Worm (Caenorhabditis elegans) whole organism, L4 larva: ENCODE results near the gene lido-11.

Experiments used
- D1046.2 ChIP-seq: fragments of 200-800 bp; sonication (Bioruptor generic); IDR thresholded peaks from 2 replicates; pipeline ENCODE4 v1.3.6; 2022; ENCODE audit warnings: missing genetic modification characterization, missing compliant biosample characterization
- F26F4.8 ChIP-seq: fragments of 200-800 bp; sonication (Bioruptor generic); conservative IDR thresholded peaks from 2 replicates; pipeline ENCODE4 v1.3.6; 2022; ENCODE audit warnings: missing genetic modification characterization, missing compliant biosample characterization
- F37D6.2 ChIP-seq: sonication (generic microtip); optimal IDR thresholded peaks from 2 replicates; lab custom pipeline; 2016; ENCODE audit warnings: mild to moderate bottlenecking, missing genetic modification characterization, missing compliant biosample characterization
- T26A8.4 ChIP-seq: fragments of 200-800 bp; sonication (Bioruptor generic); IDR thresholded peaks from 2 replicates; pipeline ENCODE4 v1.3.6; 2022; ENCODE audit warnings: missing genetic modification characterization, missing compliant biosample characterization
- Y105C5A.15 ChIP-seq: fragments of 200-800 bp; sonication (Bioruptor generic); IDR thresholded peaks from 2 replicates; pipeline ENCODE4 v1.3.6; 2022; ENCODE audit warnings: missing genetic modification characterization, missing compliant biosample characterization
- ZK337.2 ChIP-seq: fragments of 200-800 bp; sonication (Bioruptor generic); IDR thresholded peaks from 2 replicates; pipeline ENCODE4 v1.3.6; 2022; ENCODE audit warnings: missing genetic modification reagents, missing genetic modification characterization, missing compliant biosample characterization
- aly-2 ChIP-seq: sonication (generic microtip); optimal IDR thresholded peaks from 2 replicates; lab custom pipeline; 2018; ENCODE audit warnings: missing biosample characterization, missing genetic modification characterization
- attf-4 ChIP-seq: sonication (generic microtip); optimal IDR thresholded peaks from 3 replicates; lab custom pipeline; 2017; ENCODE audit warnings: missing biosample characterization, missing genetic modification characterization
- ceh-20 ChIP-seq: fragments of 200-800 bp; sonication (Bioruptor generic); IDR thresholded peaks from 2 replicates; pipeline ENCODE4 v1.3.6; 2022; ENCODE audit warnings: missing genetic modification reagents, missing genetic modification characterization, missing compliant biosample characterization
- ceh-44 ChIP-seq: fragments of 200-800 bp; sonication (Bioruptor generic); IDR thresholded peaks from 2 replicates; pipeline ENCODE4 v1.3.6; 2022; ENCODE audit warnings: missing genetic modification reagents, missing genetic modification characterization, missing compliant biosample characterization
- ctbp-1 ChIP-seq: fragments of 200-800 bp; sonication (Bioruptor generic); IDR thresholded peaks from 2 replicates; pipeline ENCODE4 v1.3.6; 2022; ENCODE audit warnings: missing genetic modification reagents, missing genetic modification characterization, missing compliant biosample characterization
- daf-8 ChIP-seq: fragments of 200-800 bp; sonication (Bioruptor generic); IDR thresholded peaks from 2 replicates; pipeline ENCODE4 v1.3.6; 2022; ENCODE audit warnings: missing genetic modification characterization, missing compliant biosample characterization
- dmd-6 ChIP-seq: fragments of 200-800 bp; sonication (Bioruptor generic); IDR thresholded peaks from 2 replicates; pipeline ENCODE4 v1.3.6; 2022; ENCODE audit warnings: missing genetic modification reagents, missing genetic modification characterization, missing compliant biosample characterization
- dmd-9 ChIP-seq: fragments of 200-800 bp; sonication (Bioruptor generic); IDR thresholded peaks from 2 replicates; pipeline ENCODE4 v1.3.6; 2022; ENCODE audit warnings: missing genetic modification reagents, missing genetic modification characterization, missing compliant biosample characterization
- egl-27 ChIP-seq: sonication (generic microtip); optimal IDR thresholded peaks from 3 replicates; lab custom pipeline; 2017; ENCODE audit warnings: missing biosample characterization, missing genetic modification reagents, missing genetic modification characterization
- egl-43 ChIP-seq: fragments of 200-800 bp; sonication (Bioruptor generic); IDR thresholded peaks from 2 replicates; pipeline ENCODE4 v1.3.6; 2022; ENCODE audit warnings: missing genetic modification reagents, missing genetic modification characterization, missing compliant biosample characterization
- gei-8 ChIP-seq: fragments of 200-800 bp; sonication (Bioruptor generic); optimal IDR thresholded peaks from 2 replicates; lab custom pipeline; 2018; ENCODE audit warnings: mild to moderate bottlenecking, missing genetic modification characterization, missing compliant biosample characterization
- hif-1 ChIP-seq, 2 experiments: sonication (generic microtip); optimal IDR thresholded peaks; 2 replicates each; lab custom pipeline; 2016 to 2017; ENCODE audit warnings: missing compliant biosample characterization in 2 of 2, missing genetic modification characterization in 2 of 2, missing genetic modification reagents in 2 of 2, missing genotype in 2 of 2, mild to moderate bottlenecking in 1 of 2
- hlh-11 ChIP-seq: fragments of 200-800 bp; sonication (Bioruptor generic); optimal IDR thresholded peaks from 2 replicates; lab custom pipeline; 2018; ENCODE audit warnings: mild to moderate bottlenecking, missing genetic modification characterization, missing compliant biosample characterization
- hmg-1.1 ChIP-seq: fragments of 200-800 bp; sonication (Bioruptor generic); IDR thresholded peaks from 2 replicates; pipeline ENCODE4 v1.3.6; 2022; ENCODE audit warnings: missing genetic modification reagents, missing genetic modification characterization, missing compliant biosample characterization
- jun-1 ChIP-seq: fragments of 150-350 bp; optimal IDR thresholded peaks from 2 replicates; lab custom pipeline; 2014; ENCODE audit warnings: missing biosample characterization, missing genetic modification reagents, missing genetic modification characterization
- lim-7 ChIP-seq: fragments of 200-800 bp; sonication (Bioruptor generic); IDR thresholded peaks from 2 replicates; pipeline ENCODE4 v1.3.6; 2022; ENCODE audit warnings: missing genetic modification characterization, missing compliant biosample characterization
- lin-1 ChIP-seq: fragments of 200-800 bp; sonication (Bioruptor generic); IDR thresholded peaks from 2 replicates; pipeline ENCODE4 v1.3.6; 2022; ENCODE audit warnings: missing genetic modification reagents, missing genetic modification characterization, missing compliant biosample characterization
- lin-13 ChIP-seq: fragments of 150-350 bp; optimal IDR thresholded peaks from 2 replicates; lab custom pipeline; 2014; ENCODE audit warnings: missing biosample characterization, missing genetic modification reagents, missing genetic modification characterization
- lin-15B ChIP-seq: fragments of 150-350 bp; sonication (generic microtip); optimal IDR thresholded peaks from 3 replicates; lab custom pipeline; 2014; ENCODE audit warnings: missing biosample characterization, missing genetic modification characterization
- lin-29 ChIP-seq: fragments of 200-800 bp; sonication (Bioruptor generic); IDR thresholded peaks from 2 replicates; pipeline ENCODE4 v1.3.6; 2022; ENCODE audit warnings: missing genetic modification reagents, missing genetic modification characterization, missing compliant biosample characterization
- lir-3 ChIP-seq: sonication (generic microtip); optimal IDR thresholded peaks from 2 replicates; lab custom pipeline; 2016; ENCODE audit warnings: mild to moderate bottlenecking, missing genetic modification characterization, missing compliant biosample characterization
- lsy-2 ChIP-seq, 2 experiments: fragments of 150-350 bp in 1 of 2; sonication (generic microtip) in 1 of 2; optimal IDR thresholded peaks; 2 replicates each; lab custom pipeline; 2014 to 2017; ENCODE audit warnings: missing biosample characterization in 2 of 2, missing genetic modification characterization in 2 of 2
- madf-5 ChIP-seq, 2 experiments: fragments of 200-800 bp; sonication (Bioruptor generic); IDR thresholded peaks; 2 replicates each; pipeline ENCODE4 v1.3.6; 2022; ENCODE audit warnings: missing compliant biosample characterization in 2 of 2, missing genetic modification characterization in 2 of 2
- mdt-29 ChIP-seq: fragments of 200-800 bp; sonication (Bioruptor generic); IDR thresholded peaks from 2 replicates; pipeline ENCODE4 v1.3.6; 2022; ENCODE audit warnings: missing genetic modification reagents, missing genetic modification characterization, missing compliant biosample characterization
- mep-1 ChIP-seq: fragments of 150-350 bp; sonication (generic microtip); optimal IDR thresholded peaks from 3 replicates; lab custom pipeline; 2014; ENCODE audit warnings: missing biosample characterization, missing genetic modification characterization
- nhr-10 ChIP-seq: fragments of 150-350 bp; optimal IDR thresholded peaks from 2 replicates; lab custom pipeline; 2014; ENCODE audit warnings: missing biosample characterization, missing genetic modification characterization
- nhr-111 ChIP-seq: fragments of 200-800 bp; sonication (Bioruptor generic); optimal IDR thresholded peaks from 2 replicates; lab custom pipeline; 2018; ENCODE audit warnings: mild to moderate bottlenecking, missing genetic modification characterization, missing compliant biosample characterization
- nhr-25 ChIP-seq: sonication (generic microtip); optimal IDR thresholded peaks from 2 replicates; lab custom pipeline; 2017; ENCODE audit warnings: missing genetic modification characterization, mild to moderate bottlenecking, missing compliant biosample characterization, antibody characterized with exemption, moderate library complexity, borderline replicate concordance; ENCODE audit not compliant: insufficient read depth
- nhr-28 ChIP-seq: fragments of 150-350 bp; optimal IDR thresholded peaks from 2 replicates; lab custom pipeline; 2014; ENCODE audit warnings: missing biosample characterization, missing genetic modification characterization
- nhr-41 ChIP-seq: fragments of 200-800 bp; sonication (Bioruptor generic); IDR thresholded peaks from 2 replicates; pipeline ENCODE4 v1.3.6; 2022; ENCODE audit warnings: missing genetic modification reagents, missing genetic modification characterization, missing compliant biosample characterization
- nhr-48 ChIP-seq: sonication (generic microtip); optimal IDR thresholded peaks from 2 replicates; lab custom pipeline; 2016; ENCODE audit warnings: mild to moderate bottlenecking, missing genetic modification characterization, missing compliant biosample characterization
- nhr-76 ChIP-seq: fragments of 150-350 bp; optimal IDR thresholded peaks from 2 replicates; lab custom pipeline; 2014; ENCODE audit warnings: missing biosample characterization, missing genetic modification characterization
- php-3 ChIP-seq: fragments of 200-800 bp; sonication (Bioruptor generic); IDR thresholded peaks from 2 replicates; pipeline ENCODE4 v1.3.6; 2022; ENCODE audit warnings: missing genetic modification reagents, missing genetic modification characterization, missing compliant biosample characterization
- pqm-1 ChIP-seq: sonication (generic microtip); optimal IDR thresholded peaks from 2 replicates; lab custom pipeline; 2017; ENCODE audit warnings: missing biosample characterization, missing genetic modification characterization
- rbr-2 ChIP-seq: sonication (generic microtip); optimal IDR thresholded peaks from 2 replicates; lab custom pipeline; 2016; ENCODE audit warnings: missing genotype, missing genetic modification characterization, missing compliant biosample characterization
- saeg-2 ChIP-seq: fragments of 200-800 bp; sonication (Bioruptor generic); IDR thresholded peaks from 2 replicates; pipeline ENCODE4 v1.3.6; 2022; ENCODE audit warnings: missing genetic modification reagents, missing genetic modification characterization, missing compliant biosample characterization
- sdz-12 ChIP-seq: fragments of 200-800 bp; sonication (Bioruptor generic); optimal IDR thresholded peaks from 2 replicates; lab custom pipeline; 2018; ENCODE audit warnings: mild to moderate bottlenecking, missing genetic modification characterization, missing compliant biosample characterization
- set-16 ChIP-seq: fragments of 200-800 bp; sonication (Bioruptor generic); IDR thresholded peaks from 2 replicates; pipeline ENCODE4 v1.3.6; 2022; ENCODE audit warnings: missing genetic modification reagents, missing genetic modification characterization, missing compliant biosample characterization
- snpc-1.2 ChIP-seq: fragments of 200-800 bp; sonication (Bioruptor generic); IDR thresholded peaks from 2 replicates; pipeline ENCODE4 v1.3.6; 2022; ENCODE audit warnings: missing genetic modification reagents, missing genetic modification characterization, missing compliant biosample characterization
- spr-3 ChIP-seq: fragments of 200-800 bp; sonication (Bioruptor generic); optimal IDR thresholded peaks from 2 replicates; lab custom pipeline; 2018; ENCODE audit warnings: mild to moderate bottlenecking, missing genetic modification characterization, missing compliant biosample characterization
- unc-130 ChIP-seq: sonication (generic microtip); optimal IDR thresholded peaks from 2 replicates; lab custom pipeline; 2016; ENCODE audit warnings: missing genetic modification reagents, missing genetic modification characterization, missing compliant biosample characterization
- unc-39 ChIP-seq: sonication (generic microtip); optimal IDR thresholded peaks from 2 replicates; lab custom pipeline; 2017; ENCODE audit warnings: missing biosample characterization, missing genetic modification characterization
- zfp-2 ChIP-seq: sonication (generic microtip); optimal IDR thresholded peaks from 2 replicates; lab custom pipeline; 2016; ENCODE audit warnings: mild to moderate bottlenecking, missing genetic modification characterization, missing compliant biosample characterization
- zip-2 ChIP-seq: fragments of 150-350 bp; optimal IDR thresholded peaks from 2 replicates; lab custom pipeline; 2014; ENCODE audit warnings: missing biosample characterization, missing genetic modification characterization
- ztf-11 ChIP-seq: fragments of 150-350 bp; optimal IDR thresholded peaks from 2 replicates; lab custom pipeline; 2014; ENCODE audit warnings: missing biosample characterization, missing genetic modification characterization
- ztf-7 ChIP-seq: fragments of 150-350 bp; optimal IDR thresholded peaks from 2 replicates; lab custom pipeline; 2014; ENCODE audit warnings: missing biosample characterization, missing genetic modification characterization

The lido-11 gene

ce11 chrII:2973940-2974402, 29.8 kb upstream of the lido-11 start:
- TF ChIP-seq lir-3 (tag; lab: Kevin White, UChicago) (no peak), hmg-1.1 (GFP tag; lab: Robert Waterston, UW) (peak; percentile 96), set-16 (GFP tag; lab: Robert Waterston, UW) (peak; percentile 100), ztf-11 (tag; lab: Kevin White, UChicago) (no peak), nhr-48 (peak; percentile 89), ctbp-1 (peak; percentile 98), hlh-11 (peak; percentile 98), nhr-10 (tag; lab: Kevin White, UChicago) (peak; percentile 73), lsy-2 (tag; optimal IDR thresholded peaks at IDR 0.05; lab: Kevin White, UChicago) (peak; percentile 79 to 87), daf-8 (GFP tag; lab: Robert Waterston, UW) (no peak), php-3 (GFP tag; lab: Robert Waterston, UW) (peak; percentile 94), Y105C5A.15 (GFP tag; lab: Robert Waterston, UW) (no peak), unc-130 (GFP tag; lab: Kevin White, UChicago) (no peak), zfp-2 (no peak), spr-3 (peak; percentile 91), nhr-76 (tag; lab: Kevin White, UChicago) (peak; percentile 59), madf-5 (GFP tag; IDR thresholded peaks at IDR 0.05; lab: Robert Waterston, UW) (no peak), ceh-44 (GFP tag; lab: Robert Waterston, UW) (no peak), saeg-2 (GFP tag; lab: Robert Waterston, UW) (peak; percentile 98), lin-13 (GFP tag; lab: Kevin White, UChicago) (peak; percentile 89), dmd-9 (GFP tag; lab: Robert Waterston, UW) (peak; percentile 85), snpc-1.2 (peak; percentile 58; the same call in 1 of the 2 replicates), unc-39 (tag; lab: Kevin White, UChicago) (no peak), lin-1 (GFP tag; lab: Robert Waterston, UW) (peak; percentile 97), lim-7 (peak; percentile 63; the same call in 1 of the 2 replicates), nhr-111 (GFP tag; lab: Kevin White, UChicago) (peak; percentile 76), F26F4.8 (GFP tag; lab: Robert Waterston, UW) (no peak), gei-8 (peak; percentile 98), nhr-41 (peak; percentile 97), lin-29 (peak; percentile 93), nhr-25 (peak; percentile 93), ztf-7 (tag; lab: Kevin White, UChicago) (no peak), mdt-29 (peak; percentile 95), F37D6.2 (tag; lab: Kevin White, UChicago) (peak; percentile 81), nhr-28 (tag; lab: Kevin White, UChicago) (peak; percentile 86), jun-1 (tag; lab: Kevin White, UChicago) (peak; percentile 91), sdz-12 (GFP tag; lab: Kevin White, UChicago) (peak; percentile 77), rbr-2 (tag; lab: Kevin White, UChicago) (peak; percentile 81), attf-4 (tag; lab: Kevin White, UChicago) (no peak), aly-2 (tag; lab: Kevin White, UChicago) (no peak), mep-1 (tag; lab: Kevin White, UChicago) (peak; percentile 96), pqm-1 (tag; lab: Kevin White, UChicago) (peak; percentile 31), egl-27 (tag; lab: Kevin White, UChicago) (no peak), D1046.2 (GFP tag; lab: Robert Waterston, UW) (peak; percentile 83; the same call in 1 of the 2 replicates), egl-43 (GFP tag; lab: Robert Waterston, UW) (peak; percentile 96), ceh-20 (GFP tag; lab: Robert Waterston, UW) (peak; percentile 99), T26A8.4 (GFP tag; lab: Robert Waterston, UW) (peak; percentile 96), ZK337.2 (GFP tag; lab: Robert Waterston, UW) (0 out of 2 replicates have a peak, but pooled peaks have one; percentile 6), dmd-6 (GFP tag; lab: Robert Waterston, UW) (peak; percentile 100), lin-15B (tag; lab: Kevin White, UChicago) (no peak), hif-1 (tag; optimal IDR thresholded peaks at IDR 0.05; lab: Kevin White, UChicago) (peak in 1 of 2 experiments; percentile 85), zip-2 (tag; lab: Kevin White, UChicago) (peak; percentile 59)
